Fruit fly (Drosophila melanogaster): ENCODE data around the gene CG8997.

- TF ChIP-seq CG15710 (tag; optimal IDR thresholded peaks at IDR 0.05) (no peak), CG4496 (GFP tag; IDR thresholded peaks at IDR 0.05) (no peak), CG8159 (tag; optimal IDR thresholded peaks at IDR 0.05) (no peak), CG17806 (tag; optimal IDR thresholded peaks at IDR 0.05) (no peak), Pif1A (GFP tag; optimal IDR thresholded peaks at IDR 0.05) (no peak), fd96Ca (GFP tag; IDR thresholded peaks at IDR 0.05) (no peak), rn (GFP tag; IDR thresholded peaks at IDR 0.05) (no peak), CG10348 (GFP tag; IDR thresholded peaks at IDR 0.05) (no peak), CG13204 (GFP tag; optimal IDR thresholded peaks at IDR 0.05) (no peak), Ets98B (GFP tag; IDR thresholded peaks at IDR 0.05) (no peak), CG12605 (GFP tag; IDR thresholded peaks at IDR 0.05) (no peak), CG14655 (GFP tag; optimal IDR thresholded peaks at IDR 0.05) (no peak), CG32121 (GFP tag; IDR thresholded peaks at IDR 0.05) (no peak)
Observed at dm6 chr2L:13847625-13848024, 2.5 kb upstream of the CG8997 start, which contains the start of gene CG7953.

All from whole organism, pupa.